Fruit fly (Drosophila melanogaster) Kc167 (cell line): Measurements from ENCODE around the gene Tdg.

Experiments
- Myc ChIP-seq: fragments of >200 bp; optimal IDR thresholded peaks from 2 replicates; lab custom pipeline; 2017; ENCODE audit warnings: missing external identifiers
- Sin3A ChIP-seq: fragments of >200 bp; optimal IDR thresholded peaks from 2 replicates; lab custom pipeline; 2018; ENCODE audit warnings: missing external identifiers
- h ChIP-seq: fragments of >200 bp; optimal IDR thresholded peaks from 3 replicates; lab custom pipeline; 2018; ENCODE audit warnings: missing external identifiers
- psq ChIP-seq: fragments of >200 bp; optimal IDR thresholded peaks from 2 replicates; lab custom pipeline; 2017; ENCODE audit warnings: missing external identifiers
- ttk ChIP-seq: sonication (Bioruptor generic); optimal IDR thresholded peaks from 2 replicates; lab custom pipeline; 2017; ENCODE audit warnings: missing external identifiers

dm6 chr4:508405-508955, 49.2 kb downstream of the Tdg start:
- no peak for TF ChIP-seq ttk (lab: Kevin White, UChicago)
- TF ChIP-seq h (lab: Kevin White, UChicago) = no peak
- no peak for TF ChIP-seq psq
- no peak for TF ChIP-seq Sin3A
- TF ChIP-seq Myc (lab: Kevin White, UChicago) = no peak
